Fruit fly (Drosophila melanogaster) whole organism, prepupa: Measurements from ENCODE around the gene CG45676.

Source experiments
- CG11762 ChIP-seq: fragments of 200-800 bp; sonication (Bioruptor generic); optimal IDR thresholded peaks from 3 replicates; lab custom pipeline; 2016; ENCODE audit warnings: missing biosample characterization, missing genetic modification characterization; ENCODE audit not compliant: insufficient read depth
- CG6854 ChIP-seq: fragments of 200-800 bp; sonication (Bioruptor generic); optimal IDR thresholded peaks from 2 replicates; lab custom pipeline; 2017; ENCODE audit warnings: missing biosample characterization, mild to moderate bottlenecking, missing genetic modification characterization
- Eip78C ChIP-seq: fragments of 200-800 bp; sonication (Bioruptor generic); peaks from one replicate; lab custom pipeline; 2016; ENCODE audit warnings: missing biosample characterization, missing genetic modification characterization
- ss ChIP-seq, 2 experiments: fragments of 200-800 bp; sonication (Bioruptor generic); optimal IDR thresholded peaks; 2 replicates in 1 of 2; 3 replicates in 1 of 2; lab custom pipeline; 2017 to 2018; ENCODE audit warnings: mild to moderate bottlenecking in 2 of 2, missing biosample characterization in 2 of 2, missing genetic modification characterization in 2 of 2, moderate library complexity in 1 of 2

DNA sequence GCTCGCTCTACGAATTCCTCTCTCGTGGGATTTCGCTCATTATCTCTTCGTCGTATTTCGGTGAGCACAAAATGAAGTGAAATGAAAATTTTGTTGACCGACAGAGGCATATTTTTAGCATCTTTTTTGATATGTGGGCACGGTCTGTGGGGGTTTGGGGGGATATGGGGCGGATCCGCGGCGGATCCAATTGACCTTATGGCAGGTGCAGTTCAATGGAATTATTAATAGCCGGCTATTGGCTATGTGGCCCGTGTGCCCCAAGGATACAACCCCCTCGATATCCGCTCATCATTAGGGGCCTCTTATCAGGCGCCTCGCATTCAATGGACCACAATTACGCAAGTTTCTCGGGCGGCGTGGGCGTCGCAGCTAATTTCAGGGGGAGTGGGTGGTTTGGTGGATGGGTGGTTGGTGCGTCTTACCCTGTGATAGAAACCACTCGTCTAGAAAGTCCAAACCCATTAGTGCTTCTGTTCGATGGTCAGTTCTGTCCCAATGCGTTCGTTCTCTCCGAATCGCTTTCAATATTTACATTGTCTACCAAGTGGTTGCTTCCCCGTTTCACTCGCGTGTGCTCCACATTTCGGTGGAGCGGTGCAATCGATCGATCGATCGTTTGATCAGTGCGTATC lies 32.6 kb downstream of the CG45676 start, which contains the start of gene sals:
- TF ChIP-seq ss (GFP tag; optimal IDR thresholded peaks at IDR 0.05; lab: Kevin White, UChicago) (no peak), Eip78C (no peak), CG6854 (GFP tag; lab: Kevin White, UChicago) (no peak), CG11762 (GFP tag; lab: Kevin White, UChicago) (no peak)
